Worm (Caenorhabditis elegans) whole organism, midembryonic: ENCODE measurements around the gene famp-1.

Source experiments
- T22C8.4 ChIP-seq: fragments of 200-800 bp; sonication (Bioruptor generic); IDR thresholded peaks from 2 replicates; pipeline ENCODE4 v1.3.6; 2022; ENCODE audit warnings: missing genetic modification characterization, missing compliant biosample characterization
- cog-1 ChIP-seq: sonication (generic microtip); optimal IDR thresholded peaks from 2 replicates; lab custom pipeline; 2016; ENCODE audit warnings: missing genetic modification characterization, missing compliant biosample characterization
- flt-1 ChIP-seq: fragments of 200-800 bp; sonication (Bioruptor generic); IDR thresholded peaks from 2 replicates; pipeline ENCODE4 v1.3.6; 2022; ENCODE audit warnings: missing genetic modification characterization, missing compliant biosample characterization
- klf-2 ChIP-seq: fragments of 200-800 bp; sonication (Bioruptor generic); conservative IDR thresholded peaks from 2 replicates; pipeline ENCODE4 v1.3.6; 2022; ENCODE audit warnings: missing genetic modification reagents, missing genetic modification characterization, missing compliant biosample characterization
- med-1 ChIP-seq: sonication (generic microtip); optimal IDR thresholded peaks from 2 replicates; lab custom pipeline; 2017; ENCODE audit warnings: missing genetic modification characterization, mild to moderate bottlenecking, missing compliant biosample characterization, antibody characterized with exemption, missing genetic modification reagents; ENCODE audit not compliant: insufficient read depth
- ref-1 ChIP-seq: fragments of 200-800 bp; sonication (Bioruptor generic); conservative IDR thresholded peaks from 2 replicates; pipeline ENCODE4 v1.3.6; 2022; ENCODE audit warnings: missing genetic modification reagents, missing genetic modification characterization, missing compliant biosample characterization
- tab-1 ChIP-seq: fragments of 200-800 bp; sonication (Bioruptor generic); IDR thresholded peaks from 2 replicates; pipeline ENCODE4 v1.3.6; 2022; ENCODE audit warnings: missing genetic modification characterization, missing compliant biosample characterization
- ztf-23 ChIP-seq: fragments of 200-800 bp; sonication (Bioruptor generic); IDR thresholded peaks from 2 replicates; pipeline ENCODE4 v1.3.6; 2022; ENCODE audit warnings: missing genetic modification reagents, missing genetic modification characterization, missing compliant biosample characterization
- ztf-29 ChIP-seq: fragments of 200-800 bp; sonication (Bioruptor generic); IDR thresholded peaks from 2 replicates; pipeline ENCODE4 v1.3.6; 2022; ENCODE audit warnings: missing genetic modification reagents, missing genetic modification characterization, missing compliant biosample characterization

famp-1 gene

ce11 chrIV:2263564-2263963 lies at the start of gene famp-1:
famp-1 (minus strand) TSS chrIV:2263664.
- no peak for TF ChIP-seq med-1
- no peak for TF ChIP-seq klf-2 (GFP tag; lab: Robert Waterston, UW)
- TF ChIP-seq T22C8.4 (GFP tag; lab: Robert Waterston, UW): no peak
- TF ChIP-seq cog-1 (tag; lab: Kevin White, UChicago): no peak
- TF ChIP-seq ztf-23 (GFP tag; lab: Robert Waterston, UW): no peak
- no peak for TF ChIP-seq tab-1 (GFP tag; lab: Robert Waterston, UW)
- no peak for TF ChIP-seq ref-1 (GFP tag; lab: Robert Waterston, UW)
- no peak for TF ChIP-seq flt-1 (GFP tag; lab: Robert Waterston, UW)
- no peak for TF ChIP-seq ztf-29 (GFP tag; lab: Robert Waterston, UW)

DNA sequence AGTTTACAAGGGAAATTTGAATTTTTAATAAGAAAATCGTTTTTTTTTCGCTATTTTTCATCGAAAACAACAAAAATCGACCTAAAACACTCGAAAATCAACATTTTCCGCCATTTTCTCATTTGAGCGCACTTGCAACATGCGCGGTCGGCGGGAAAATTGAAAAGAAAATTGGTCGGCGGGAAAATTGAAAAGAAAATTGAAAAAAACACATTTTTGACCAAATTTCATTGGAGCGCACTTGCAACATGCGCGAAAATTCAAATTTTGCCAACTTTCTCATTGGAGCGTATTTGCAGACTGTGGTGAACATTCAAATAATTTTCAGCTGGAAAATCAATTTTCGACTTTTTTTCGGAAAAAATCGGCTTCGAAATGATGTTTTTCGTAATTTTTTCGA lies 48.1 kb upstream of the famp-1 start:
- TF ChIP-seq T22C8.4 (GFP tag; lab: Robert Waterston, UW) (no peak), cog-1 (tag; lab: Kevin White, UChicago) (no peak), ztf-23 (GFP tag; lab: Robert Waterston, UW) (no peak), tab-1 (GFP tag; lab: Robert Waterston, UW) (no peak), ref-1 (GFP tag; lab: Robert Waterston, UW) (no peak), klf-2 (GFP tag; lab: Robert Waterston, UW) (no peak), med-1 (no peak), ztf-29 (GFP tag; lab: Robert Waterston, UW) (no peak), flt-1 (GFP tag; lab: Robert Waterston, UW) (no peak)

DNA sequence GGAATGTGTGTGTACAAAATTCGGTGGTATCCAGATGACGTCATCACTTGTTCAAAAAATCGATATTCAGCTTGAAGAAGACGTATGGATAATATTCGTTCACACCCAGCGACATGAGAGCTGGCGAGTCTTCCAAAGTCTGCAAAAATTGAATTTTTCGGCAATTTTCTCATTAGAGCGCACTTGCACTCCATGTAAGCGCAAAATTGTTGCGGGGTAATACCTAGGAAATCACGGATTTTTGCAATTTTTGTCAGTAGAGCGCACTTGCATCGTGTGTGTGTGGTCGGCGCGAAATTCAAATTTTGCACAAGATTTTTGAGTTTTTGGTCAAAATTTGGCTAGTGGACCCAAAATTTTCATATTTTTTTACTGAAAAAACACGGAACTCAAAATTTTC lies 44.7 kb upstream of the famp-1 start:
- TF ChIP-seq T22C8.4 (GFP tag; lab: Robert Waterston, UW): no peak
- no peak for TF ChIP-seq ztf-23 (GFP tag; lab: Robert Waterston, UW)
- no peak for TF ChIP-seq tab-1 (GFP tag; lab: Robert Waterston, UW)
- TF ChIP-seq med-1: no peak
- TF ChIP-seq klf-2 (GFP tag; lab: Robert Waterston, UW): no peak
- no peak for TF ChIP-seq ref-1 (GFP tag; lab: Robert Waterston, UW)
- TF ChIP-seq flt-1 (GFP tag; lab: Robert Waterston, UW): no peak
- no peak for TF ChIP-seq cog-1 (tag; lab: Kevin White, UChicago)
- no peak for TF ChIP-seq ztf-29 (GFP tag; lab: Robert Waterston, UW)

ce11 chrIV:2307374-2307773 lies 43.9 kb upstream of the famp-1 start:
- TF ChIP-seq tab-1 (GFP tag; lab: Robert Waterston, UW): no peak
- TF ChIP-seq klf-2 (GFP tag; lab: Robert Waterston, UW): no peak
- no peak for TF ChIP-seq T22C8.4 (GFP tag; lab: Robert Waterston, UW)
- no peak for TF ChIP-seq flt-1 (GFP tag; lab: Robert Waterston, UW)
- TF ChIP-seq ztf-29 (GFP tag; lab: Robert Waterston, UW): no peak
- TF ChIP-seq med-1: no peak
- no peak for TF ChIP-seq cog-1 (tag; lab: Kevin White, UChicago)
- no peak for TF ChIP-seq ref-1 (GFP tag; lab: Robert Waterston, UW)
- TF ChIP-seq ztf-23 (GFP tag; lab: Robert Waterston, UW): no peak

DNA sequence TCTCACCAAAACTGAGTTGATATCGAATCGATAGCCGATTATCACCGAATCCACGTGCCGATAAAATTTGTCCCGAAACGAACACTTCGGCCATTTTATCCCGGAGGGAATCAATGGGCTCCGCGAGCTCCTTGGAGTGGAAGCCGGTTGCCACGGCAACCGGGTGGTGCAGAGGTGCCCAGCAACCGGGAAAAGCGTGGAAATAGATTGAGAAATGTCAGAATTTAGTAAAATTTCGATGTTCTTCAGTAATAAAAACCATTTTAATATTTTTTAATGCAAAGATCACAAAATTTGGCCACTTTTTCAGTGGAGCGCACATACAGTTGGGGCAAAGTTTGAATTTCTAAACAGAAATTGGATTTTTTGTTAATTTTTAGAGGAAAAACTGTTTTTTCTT lies 43.0 kb upstream of the famp-1 start, which contains the start of gene mksr-2:
TSS of gene mksr-2 (minus strand) at position 101 of the 400 bp plus-strand sequence.
- no peak for TF ChIP-seq ztf-23 (GFP tag; lab: Robert Waterston, UW)
- no peak for TF ChIP-seq ref-1 (GFP tag; lab: Robert Waterston, UW)
- TF ChIP-seq T22C8.4 (GFP tag; lab: Robert Waterston, UW): no peak
- TF ChIP-seq cog-1 (tag; lab: Kevin White, UChicago): no peak
- no peak for TF ChIP-seq med-1
- TF ChIP-seq klf-2 (GFP tag; lab: Robert Waterston, UW): no peak
- TF ChIP-seq flt-1 (GFP tag; lab: Robert Waterston, UW): no peak
- no peak for TF ChIP-seq ztf-29 (GFP tag; lab: Robert Waterston, UW)
- TF ChIP-seq tab-1 (GFP tag; lab: Robert Waterston, UW): no peak

ce11 chrIV:2300186-2300585 lies 36.7 kb upstream of the famp-1 start, which contains the start of gene lin-1:
lin-1 (minus strand) TSS chrIV:2300286.
- TF ChIP-seq ztf-29 (GFP tag; lab: Robert Waterston, UW) (no peak), klf-2 (GFP tag; lab: Robert Waterston, UW) (no peak), T22C8.4 (GFP tag; lab: Robert Waterston, UW) (no peak)

ce11 chrIV:2298388-2298787 lies 34.9 kb upstream of the famp-1 start:
- TF ChIP-seq cog-1 (tag; lab: Kevin White, UChicago) (no peak), ref-1 (GFP tag; lab: Robert Waterston, UW) (no peak), flt-1 (GFP tag; lab: Robert Waterston, UW) (no peak), klf-2 (GFP tag; lab: Robert Waterston, UW) (no peak), tab-1 (GFP tag; lab: Robert Waterston, UW) (no peak)

DNA sequence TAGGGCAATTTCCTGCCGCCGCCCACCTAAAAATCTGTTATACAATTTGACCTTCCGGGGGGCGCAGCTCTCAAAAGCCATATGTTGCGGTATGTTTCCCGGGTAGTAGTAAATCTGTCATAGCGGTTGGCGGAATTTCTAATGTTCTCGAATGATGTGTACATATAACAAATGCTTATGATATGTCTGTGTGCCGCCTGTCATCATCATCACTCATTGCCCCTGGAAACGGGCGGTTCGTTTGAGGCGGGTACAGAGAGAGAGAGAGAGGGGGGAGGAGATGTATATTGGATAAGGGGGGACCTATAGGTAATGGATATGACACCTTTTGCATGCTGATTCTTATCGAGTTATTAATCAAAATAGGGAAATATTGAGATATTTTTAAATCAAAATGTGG lies 33.2 kb upstream of the famp-1 start:
- TF ChIP-seq cog-1 (tag; lab: Kevin White, UChicago) (no peak), klf-2 (GFP tag; lab: Robert Waterston, UW) (no peak)

DNA sequence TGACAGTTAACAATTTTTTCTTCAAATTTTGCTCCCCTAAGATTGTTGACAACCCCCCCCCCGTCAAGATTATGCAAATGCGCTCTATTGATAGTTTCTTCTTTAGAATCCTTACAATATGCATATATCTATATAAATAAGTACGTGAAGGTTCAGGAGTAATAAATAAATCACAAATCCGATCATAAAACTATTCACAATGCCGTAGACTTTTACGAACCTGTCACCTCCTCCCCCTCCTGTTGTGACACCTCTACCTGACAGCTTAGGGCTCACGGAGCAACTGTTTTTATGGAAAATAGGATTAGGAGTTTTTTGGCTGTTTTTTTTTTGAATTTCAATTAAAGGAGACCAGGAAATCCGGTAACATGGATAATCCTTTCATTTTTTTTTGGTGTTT lies 28.7 kb upstream of the famp-1 start:
- TF ChIP-seq ref-1 (GFP tag; lab: Robert Waterston, UW): no peak

- TF ChIP-seq ref-1 (GFP tag; lab: Robert Waterston, UW): no peak
- TF ChIP-seq med-1: no peak
- no peak for TF ChIP-seq klf-2 (GFP tag; lab: Robert Waterston, UW)
- TF ChIP-seq flt-1 (GFP tag; lab: Robert Waterston, UW): no peak
- TF ChIP-seq cog-1 (tag; lab: Kevin White, UChicago): no peak
- no peak for TF ChIP-seq ztf-23 (GFP tag; lab: Robert Waterston, UW)
- no peak for TF ChIP-seq tab-1 (GFP tag; lab: Robert Waterston, UW)
- TF ChIP-seq T22C8.4 (GFP tag; lab: Robert Waterston, UW): no peak
- TF ChIP-seq ztf-29 (GFP tag; lab: Robert Waterston, UW): no peak
Measured at ce11 chrIV:2284462-2285047, 21.1 kb upstream of the famp-1 start.
